Worm (Caenorhabditis elegans) whole organism, midembryonic: Measurements from ENCODE around the gene K10G6.5.

Experiments
- T22C8.4 ChIP-seq: fragments of 200-800 bp; sonication (Bioruptor generic); IDR thresholded peaks from 2 replicates; pipeline ENCODE4 v1.3.6; 2022; ENCODE audit warnings: missing genetic modification characterization, missing compliant biosample characterization
- cog-1 ChIP-seq: sonication (generic microtip); optimal IDR thresholded peaks from 2 replicates; lab custom pipeline; 2016; ENCODE audit warnings: missing genetic modification characterization, missing compliant biosample characterization
- flt-1 ChIP-seq: fragments of 200-800 bp; sonication (Bioruptor generic); IDR thresholded peaks from 2 replicates; pipeline ENCODE4 v1.3.6; 2022; ENCODE audit warnings: missing genetic modification characterization, missing compliant biosample characterization
- klf-2 ChIP-seq: fragments of 200-800 bp; sonication (Bioruptor generic); conservative IDR thresholded peaks from 2 replicates; pipeline ENCODE4 v1.3.6; 2022; ENCODE audit warnings: missing genetic modification reagents, missing genetic modification characterization, missing compliant biosample characterization
- med-1 ChIP-seq: sonication (generic microtip); optimal IDR thresholded peaks from 2 replicates; lab custom pipeline; 2017; ENCODE audit warnings: missing genetic modification characterization, mild to moderate bottlenecking, missing compliant biosample characterization, antibody characterized with exemption, missing genetic modification reagents; ENCODE audit not compliant: insufficient read depth
- ref-1 ChIP-seq: fragments of 200-800 bp; sonication (Bioruptor generic); conservative IDR thresholded peaks from 2 replicates; pipeline ENCODE4 v1.3.6; 2022; ENCODE audit warnings: missing genetic modification reagents, missing genetic modification characterization, missing compliant biosample characterization
- tab-1 ChIP-seq: fragments of 200-800 bp; sonication (Bioruptor generic); IDR thresholded peaks from 2 replicates; pipeline ENCODE4 v1.3.6; 2022; ENCODE audit warnings: missing genetic modification characterization, missing compliant biosample characterization
- ztf-23 ChIP-seq: fragments of 200-800 bp; sonication (Bioruptor generic); IDR thresholded peaks from 2 replicates; pipeline ENCODE4 v1.3.6; 2022; ENCODE audit warnings: missing genetic modification reagents, missing genetic modification characterization, missing compliant biosample characterization
- ztf-29 ChIP-seq: fragments of 200-800 bp; sonication (Bioruptor generic); IDR thresholded peaks from 2 replicates; pipeline ENCODE4 v1.3.6; 2022; ENCODE audit warnings: missing genetic modification reagents, missing genetic modification characterization, missing compliant biosample characterization

Gene K10G6.5

DNA sequence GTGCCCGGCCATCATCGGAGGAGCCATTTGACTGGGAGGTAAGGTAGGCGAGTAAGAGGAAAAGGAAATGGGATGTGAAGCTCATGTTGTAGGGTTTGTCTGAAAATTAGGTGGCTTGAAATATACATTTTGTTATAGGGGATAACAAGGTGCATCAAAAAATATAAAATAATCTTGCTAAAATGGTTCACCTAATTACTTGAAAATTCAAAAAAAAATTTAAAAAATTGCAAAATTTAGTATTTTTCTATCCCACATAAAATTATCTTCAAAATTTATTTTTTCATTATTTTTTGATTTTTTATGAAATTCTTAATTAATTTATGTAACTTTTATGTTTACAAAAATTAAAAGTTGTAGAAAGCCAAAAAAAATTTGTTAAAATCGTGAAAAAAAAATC is 31.6 kb downstream of the K10G6.5 start, which contains the start of gene K07D4.6:
TSS of gene K07D4.6 (minus strand) at position 101 of the 400 bp plus-strand sequence.
- TF ChIP-seq tab-1 (GFP tag; lab: Robert Waterston, UW) (no peak), med-1 (GFP tag; lab: Kevin White, UChicago) (no peak), ztf-23 (no peak), flt-1 (GFP tag; lab: Robert Waterston, UW) (no peak), ref-1 (GFP tag; lab: Robert Waterston, UW) (no peak), ztf-29 (GFP tag; lab: Robert Waterston, UW) (no peak), cog-1 (tag; lab: Kevin White, UChicago) (no peak), klf-2 (no peak), T22C8.4 (GFP tag; lab: Robert Waterston, UW) (no peak)

DNA sequence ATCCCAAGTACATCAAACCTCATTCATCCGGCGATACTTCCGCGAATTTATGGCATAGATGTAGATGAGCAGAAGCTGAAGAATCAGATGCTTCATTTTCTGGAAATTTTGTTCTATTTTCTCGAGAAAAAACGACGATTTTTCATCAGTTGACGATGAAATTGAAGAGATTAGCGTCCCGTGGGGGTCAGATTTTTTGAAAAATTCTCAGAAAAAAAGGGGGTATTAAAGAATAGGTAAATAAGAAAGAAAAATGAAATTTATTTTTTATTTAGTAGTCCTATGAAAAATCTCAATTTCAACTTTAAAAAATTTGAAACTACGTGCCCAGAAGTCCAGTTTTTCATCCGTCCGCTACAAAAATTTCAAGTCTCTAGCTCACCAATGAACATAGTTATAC is 38.4 kb downstream of the K10G6.5 start, which contains the start of gene K07D4.5:
TSS of gene K07D4.5 (minus strand) at position 101 of the 400 bp plus-strand sequence.
- TF ChIP-seq ztf-23 (no peak), klf-2 (no peak), ztf-29 (GFP tag; lab: Robert Waterston, UW) (no peak), cog-1 (tag; lab: Kevin White, UChicago) (no peak), flt-1 (GFP tag; lab: Robert Waterston, UW) (no peak), ref-1 (GFP tag; lab: Robert Waterston, UW) (no peak), med-1 (GFP tag; lab: Kevin White, UChicago) (no peak), T22C8.4 (GFP tag; lab: Robert Waterston, UW) (no peak), tab-1 (GFP tag; lab: Robert Waterston, UW) (no peak)

DNA sequence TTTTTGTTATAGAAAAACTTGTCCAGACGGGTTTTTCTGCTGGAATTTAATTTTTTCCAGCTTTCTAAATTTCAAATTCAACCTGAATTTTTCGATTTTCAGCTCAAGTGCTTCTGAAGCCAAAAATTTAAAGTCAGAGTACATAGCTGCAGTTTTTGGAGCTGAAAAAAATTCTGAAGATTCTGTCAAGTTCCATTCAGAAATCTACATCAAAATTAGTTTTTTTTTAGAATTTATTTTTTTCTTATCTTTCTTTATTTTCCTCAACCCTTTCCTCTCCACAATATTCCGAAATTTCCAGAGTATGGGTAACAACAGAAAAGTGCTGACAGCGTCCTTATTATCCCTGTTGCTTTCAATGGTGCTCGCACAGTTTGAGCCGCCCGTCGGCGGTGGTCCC is 41.2 kb downstream of the K10G6.5 start, which contains the start of gene K07D4.9:
TSS of gene K07D4.9 (plus strand) at position 301 of the 400 bp plus-strand sequence.
- TF ChIP-seq med-1 (GFP tag; lab: Kevin White, UChicago), result no peak
- TF ChIP-seq ztf-29 (GFP tag; lab: Robert Waterston, UW), result no peak
- no peak for TF ChIP-seq ref-1 (GFP tag; lab: Robert Waterston, UW)
- TF ChIP-seq cog-1 (tag; lab: Kevin White, UChicago), result no peak
- no peak for TF ChIP-seq T22C8.4 (GFP tag; lab: Robert Waterston, UW)
- TF ChIP-seq ztf-23, result no peak
- no peak for TF ChIP-seq tab-1 (GFP tag; lab: Robert Waterston, UW)
- TF ChIP-seq klf-2, result no peak
- TF ChIP-seq flt-1 (GFP tag; lab: Robert Waterston, UW), result no peak

DNA sequence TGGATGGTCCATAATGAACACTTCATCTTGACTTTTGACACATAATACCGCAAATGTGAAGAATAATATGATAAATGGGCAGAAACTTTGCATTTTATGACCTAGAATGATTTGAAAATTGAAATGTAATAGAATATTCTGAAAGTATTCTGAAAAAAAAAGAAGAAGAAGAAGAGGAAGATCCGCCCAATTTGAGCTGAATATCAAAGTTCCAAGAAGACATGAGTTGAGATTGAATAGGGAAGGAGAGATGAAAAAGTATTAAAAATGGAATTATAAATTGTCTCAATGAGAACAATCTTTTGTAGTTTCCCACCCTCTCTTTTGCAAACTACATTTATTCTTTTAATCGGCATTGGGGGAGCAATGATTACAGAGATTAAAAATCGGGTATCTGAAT is 45.2 kb downstream of the K10G6.5 start, which contains the start of gene K07D4.4:
TSS of gene K07D4.4 (minus strand) at position 101 of the 400 bp plus-strand sequence.
- TF ChIP-seq cog-1 (tag; lab: Kevin White, UChicago) (no peak), klf-2 (no peak), T22C8.4 (GFP tag; lab: Robert Waterston, UW) (no peak), flt-1 (GFP tag; lab: Robert Waterston, UW) (no peak), med-1 (GFP tag; lab: Kevin White, UChicago) (no peak)
